Worm (Caenorhabditis elegans) whole organism, L3 larva: ENCODE measurements around the gene srw-2.

Source experiments
- R02D3.7 ChIP-seq: fragments of 150-350 bp; optimal IDR thresholded peaks from 2 replicates; lab custom pipeline; 2014; ENCODE audit warnings: missing biosample characterization, missing genetic modification characterization
- ama-1 ChIP-seq: fragments of 150-350 bp; optimal IDR thresholded peaks from 2 replicates; lab custom pipeline; 2018
- ceh-16 ChIP-seq: sonication (generic microtip); optimal IDR thresholded peaks from 2 replicates; lab custom pipeline; 2017; ENCODE audit warnings: missing biosample characterization, missing genetic modification characterization
- ceh-28 ChIP-seq: fragments of 150-350 bp; optimal IDR thresholded peaks from 2 replicates; lab custom pipeline; 2014; ENCODE audit warnings: missing biosample characterization, missing genetic modification reagents, missing genetic modification characterization
- ceh-82 ChIP-seq: fragments of 150-350 bp; optimal IDR thresholded peaks from 2 replicates; lab custom pipeline; 2014; ENCODE audit warnings: missing biosample characterization, missing genetic modification characterization
- daf-12 ChIP-seq: fragments of 150-350 bp; optimal IDR thresholded peaks from 2 replicates; lab custom pipeline; 2014; ENCODE audit warnings: missing biosample characterization, missing genetic modification reagents, missing genetic modification characterization
- egl-27 ChIP-seq: sonication (generic microtip); optimal IDR thresholded peaks from 4 replicates; lab custom pipeline; 2017; ENCODE audit warnings: missing biosample characterization, missing genetic modification reagents, missing genetic modification characterization
- egl-5 ChIP-seq: fragments of 150-350 bp; optimal IDR thresholded peaks from 2 replicates; lab custom pipeline; 2017; ENCODE audit warnings: missing biosample characterization, missing genetic modification reagents, missing genetic modification characterization, inconsistent platforms
- elt-2 ChIP-seq: sonication (generic microtip); optimal IDR thresholded peaks from 2 replicates; lab custom pipeline; 2016; ENCODE audit warnings: missing genetic modification reagents, mild to moderate bottlenecking, missing genetic modification characterization, missing compliant biosample characterization
- elt-3 ChIP-seq, 3 experiments: fragments of 150-350 bp in 1 of 3; sonication (generic microtip) in 2 of 3; optimal IDR thresholded peaks; 2 replicates in 2 of 3; 4 replicates in 1 of 3; lab custom pipeline; 2014 to 2017; ENCODE audit warnings: missing biosample characterization in 3 of 3, missing genetic modification characterization in 3 of 3
- eor-1 ChIP-seq, 2 experiments: fragments of 150-350 bp; optimal IDR thresholded peaks; 2 replicates each; lab custom pipeline; 2014 to 2018; ENCODE audit warnings: missing biosample characterization in 2 of 2, missing genetic modification characterization in 2 of 2
- fkh-2 ChIP-seq: fragments of 150-350 bp; optimal IDR thresholded peaks from 2 replicates; lab custom pipeline; 2014; ENCODE audit warnings: missing biosample characterization, missing genetic modification reagents, missing genetic modification characterization
- fos-1 ChIP-seq: fragments of 150-350 bp; optimal IDR thresholded peaks from 2 replicates; lab custom pipeline; 2014; ENCODE audit warnings: missing biosample characterization, missing genetic modification characterization
- hmg-11 ChIP-seq: sonication (generic microtip); optimal IDR thresholded peaks from 2 replicates; lab custom pipeline; 2016; ENCODE audit warnings: missing genetic modification characterization, missing compliant biosample characterization
- jun-1 ChIP-seq: fragments of 150-350 bp; optimal IDR thresholded peaks from 2 replicates; lab custom pipeline; 2014; ENCODE audit warnings: missing biosample characterization, missing genetic modification reagents, missing genetic modification characterization
- lin-39 ChIP-seq: fragments of 150-350 bp; optimal IDR thresholded peaks from 2 replicates; lab custom pipeline; 2018; ENCODE audit warnings: missing biosample characterization, missing genetic modification reagents, missing genetic modification characterization
- lsy-12 ChIP-seq: sonication (generic microtip); optimal IDR thresholded peaks from 2 replicates; lab custom pipeline; 2016; ENCODE audit warnings: mild to moderate bottlenecking, missing genetic modification characterization, missing compliant biosample characterization
- mdl-1 ChIP-seq: fragments of 150-350 bp; optimal IDR thresholded peaks from 2 replicates; lab custom pipeline; 2014; ENCODE audit warnings: missing biosample characterization, missing genetic modification characterization
- nfya-1 ChIP-seq: sonication (generic microtip); optimal IDR thresholded peaks from 2 replicates; lab custom pipeline; 2017; ENCODE audit warnings: missing genetic modification characterization, mild to moderate bottlenecking, missing compliant biosample characterization, antibody characterized with exemption, moderate library complexity; ENCODE audit not compliant: insufficient read depth
- nhr-12 ChIP-seq: fragments of 150-350 bp; optimal IDR thresholded peaks from 2 replicates; lab custom pipeline; 2014; ENCODE audit warnings: missing biosample characterization, missing genetic modification characterization
- nhr-23 ChIP-seq: fragments of 150-350 bp; optimal IDR thresholded peaks from 2 replicates; lab custom pipeline; 2014; ENCODE audit warnings: missing biosample characterization, missing genetic modification reagents, missing genetic modification characterization
- nhr-237 ChIP-seq: fragments of 150-350 bp; optimal IDR thresholded peaks from 2 replicates; lab custom pipeline; 2014; ENCODE audit warnings: missing biosample characterization, missing genetic modification characterization
- nhr-25 ChIP-seq: sonication (generic microtip); optimal IDR thresholded peaks from 2 replicates; lab custom pipeline; 2017; ENCODE audit warnings: missing biosample characterization, missing genetic modification characterization
- nhr-28 ChIP-seq: fragments of 150-350 bp; optimal IDR thresholded peaks from 2 replicates; lab custom pipeline; 2014; ENCODE audit warnings: missing biosample characterization, missing genetic modification characterization
- nhr-43 ChIP-seq: sonication (generic microtip); optimal IDR thresholded peaks from 2 replicates; lab custom pipeline; 2016; ENCODE audit warnings: mild to moderate bottlenecking, missing genetic modification characterization, missing compliant biosample characterization; ENCODE audit not compliant: poor library complexity, severe bottlenecking
- nhr-76 ChIP-seq: fragments of 150-350 bp; sonication (generic microtip); optimal IDR thresholded peaks from 5 replicates; lab custom pipeline; 2014; ENCODE audit warnings: missing biosample characterization, missing genetic modification characterization
- nhr-77 ChIP-seq: fragments of 150-350 bp; optimal IDR thresholded peaks from 2 replicates; lab custom pipeline; 2014; ENCODE audit warnings: missing biosample characterization, missing genetic modification characterization
- pha-4 ChIP-seq: fragments of 150-350 bp; optimal IDR thresholded peaks from 2 replicates; lab custom pipeline; 2014; ENCODE audit warnings: missing biosample characterization, missing genetic modification reagents, missing genetic modification characterization
- pqm-1 ChIP-seq: fragments of 150-350 bp; optimal IDR thresholded peaks from 2 replicates; lab custom pipeline; 2017; ENCODE audit warnings: missing biosample characterization, missing genetic modification characterization, inconsistent platforms
- skn-1 ChIP-seq: fragments of 150-350 bp; optimal IDR thresholded peaks from 2 replicates; lab custom pipeline; 2014; ENCODE audit warnings: missing biosample characterization, missing genetic modification characterization
- snpc-4 ChIP-seq: fragments of 150-350 bp; optimal IDR thresholded peaks from 2 replicates; lab custom pipeline; 2014; ENCODE audit warnings: missing biosample characterization, missing genetic modification characterization
- unc-62 ChIP-seq: fragments of 150-350 bp; sonication (generic microtip); optimal IDR thresholded peaks from 4 replicates; lab custom pipeline; 2014; ENCODE audit warnings: missing biosample characterization, missing genetic modification reagents, missing genetic modification characterization
- ztf-11 ChIP-seq: fragments of 150-350 bp; optimal IDR thresholded peaks from 2 replicates; lab custom pipeline; 2014; ENCODE audit warnings: missing biosample characterization, missing genetic modification characterization
- ztf-4 ChIP-seq: fragments of 150-350 bp; optimal IDR thresholded peaks from 2 replicates; lab custom pipeline; 2014; ENCODE audit warnings: missing biosample characterization, missing genetic modification characterization

Gene srw-2

ce11 chrV:2836501-2836900 lies 5.8 kb downstream of the srw-2 start, which contains the start of gene srj-45:
Gene srj-45, minus strand, starts transcription at chrV:2836601.
- TF ChIP-seq nhr-23 (tag; lab: Kevin White, UChicago): no peak
- no peak for TF ChIP-seq nhr-28 (tag; lab: Kevin White, UChicago)
- no peak for TF ChIP-seq nhr-12 (tag; lab: Kevin White, UChicago)
- no peak for TF ChIP-seq hmg-11 (tag; lab: Kevin White, UChicago)
- TF ChIP-seq eor-1 (tag; optimal IDR thresholded peaks at IDR 0.05; lab: Kevin White, UChicago): no peak
- TF ChIP-seq fos-1 (tag; lab: Kevin White, UChicago): no peak
- no peak for TF ChIP-seq nhr-76 (tag; lab: Kevin White, UChicago)
- no peak for TF ChIP-seq fkh-2 (tag; lab: Kevin White, UChicago)
- TF ChIP-seq nhr-43 (tag; lab: Kevin White, UChicago): no peak
- no peak for TF ChIP-seq nfya-1 (tag; lab: Kevin White, UChicago)
- TF ChIP-seq mdl-1 (tag; lab: Kevin White, UChicago): no peak
- no peak for TF ChIP-seq ama-1 (lab: Kevin White, UChicago)
- TF ChIP-seq elt-3 (tag; optimal IDR thresholded peaks at IDR 0.05; lab: Kevin White, UChicago): no peak
- TF ChIP-seq egl-5 (tag; lab: Kevin White, UChicago): no peak
- TF ChIP-seq ceh-82 (tag; lab: Kevin White, UChicago): no peak
- TF ChIP-seq egl-27 (tag; lab: Kevin White, UChicago): no peak

DNA sequence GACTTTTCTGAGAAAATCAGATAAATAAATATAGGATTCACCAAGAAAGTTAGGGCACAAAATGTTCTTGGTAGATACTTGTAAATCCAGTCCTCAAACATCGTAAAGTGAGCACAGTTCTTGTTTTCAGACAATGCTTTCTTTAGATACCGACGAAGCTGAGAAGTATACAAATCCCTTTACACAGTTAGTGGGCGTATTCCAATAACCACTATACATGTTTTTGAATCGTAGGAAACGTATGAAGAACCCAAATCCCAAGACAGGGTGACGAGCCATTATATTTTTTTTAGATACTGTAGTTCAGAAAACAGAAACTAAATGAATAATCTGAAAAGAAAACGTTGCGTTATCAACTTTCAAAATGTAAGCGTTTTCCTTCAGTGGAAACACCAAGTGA lies 15.1 kb downstream of the srw-2 start, which contains the start of gene srj-44:
TSS of gene srj-44 (minus strand) at position 101 of the 400 bp plus-strand sequence.
- no peak for TF ChIP-seq nhr-12 (tag; lab: Kevin White, UChicago)
- TF ChIP-seq nhr-43 (tag; lab: Kevin White, UChicago): no peak
- no peak for TF ChIP-seq lsy-12
- no peak for TF ChIP-seq nhr-77 (tag; lab: Kevin White, UChicago)
- no peak for TF ChIP-seq ztf-4 (tag; lab: Kevin White, UChicago)
- TF ChIP-seq lin-39: no peak

DNA sequence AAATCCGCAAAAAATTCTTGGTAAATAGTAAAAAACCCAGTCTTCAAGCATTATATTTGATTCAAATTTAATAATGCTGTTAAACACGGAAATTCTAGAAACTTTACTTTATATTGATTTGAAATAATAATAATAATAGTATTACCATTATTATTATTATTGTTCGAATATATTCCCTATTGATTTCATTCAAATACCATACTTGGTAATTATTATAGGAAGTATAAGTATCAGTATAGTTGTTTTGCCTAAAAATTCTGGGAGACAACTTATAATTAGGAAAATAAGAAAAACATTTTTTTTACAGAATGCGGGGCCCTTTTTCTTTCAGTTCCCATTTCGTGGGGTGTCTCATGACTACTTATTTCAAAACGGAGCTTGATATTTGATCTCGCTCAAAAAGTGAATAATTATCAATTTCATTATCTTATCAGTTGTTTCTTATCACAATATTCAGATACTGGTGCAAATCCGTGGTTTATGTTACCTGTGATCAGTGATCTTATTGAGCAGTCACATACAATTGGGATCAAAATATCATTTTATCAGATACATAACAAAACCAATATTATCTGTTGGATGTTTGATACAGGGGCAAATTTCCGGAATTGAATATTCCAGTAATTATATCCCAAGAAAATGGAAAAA lies 17.7 kb downstream of the srw-2 start, which contains the start of gene srj-49:
TSS of gene srj-49 (minus strand) at position 51 of the 648 bp plus-strand sequence.
- TF ChIP-seq elt-2 (tag; lab: Kevin White, UChicago) (peak; percentile 90), mdl-1 (tag; lab: Kevin White, UChicago) (no peak), pqm-1 (peak; percentile 84), fkh-2 (tag; lab: Kevin White, UChicago) (no peak)

ce11 chrV:2849071-2849470 lies 18.4 kb downstream of the srw-2 start, which contains the start of gene ugt-53:
Gene ugt-53, plus strand, starts transcription at chrV:2849343.
- no peak for TF ChIP-seq egl-5 (tag; lab: Kevin White, UChicago)
- peak; percentile 82 for TF ChIP-seq elt-2 (tag; lab: Kevin White, UChicago)
- no peak for TF ChIP-seq nfya-1 (tag; lab: Kevin White, UChicago)
- TF ChIP-seq nhr-237 (tag; lab: Kevin White, UChicago): no peak
- TF ChIP-seq pha-4 (tag; lab: Kevin White, UChicago): no peak
- no peak for TF ChIP-seq nhr-25 (tag; lab: Kevin White, UChicago)
- no peak for TF ChIP-seq nhr-28 (tag; lab: Kevin White, UChicago)
- peak; percentile 72 for TF ChIP-seq pqm-1
- no peak for TF ChIP-seq daf-12

DNA sequence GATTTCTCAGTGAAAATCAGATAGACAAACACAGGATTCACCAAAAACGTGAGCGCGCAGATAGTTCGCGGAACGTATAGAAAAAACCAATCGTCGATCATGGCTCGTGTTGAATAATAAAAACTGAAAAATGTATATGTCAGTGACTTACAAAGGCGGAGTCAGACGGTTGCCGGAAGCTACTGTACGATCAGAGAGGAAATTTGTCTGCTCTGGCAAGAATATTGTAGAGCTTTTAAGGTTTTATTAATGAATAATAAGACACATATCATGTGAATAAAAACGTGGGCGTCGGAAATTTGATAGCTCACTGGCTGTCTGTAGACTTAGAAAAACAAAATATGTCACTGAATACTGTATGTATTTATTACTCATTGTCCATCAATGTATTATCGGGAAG lies 24.8 kb downstream of the srw-2 start, which contains the start of gene srj-57:
TSS of gene srj-57 (minus strand) at position 101 of the 400 bp plus-strand sequence.
- TF ChIP-seq jun-1 (tag; lab: Kevin White, UChicago): no peak
- no peak for TF ChIP-seq nhr-23 (tag; lab: Kevin White, UChicago)
- no peak for TF ChIP-seq unc-62 (GFP tag; lab: Kevin White, UChicago)
- no peak for TF ChIP-seq pqm-1
- TF ChIP-seq ceh-16 (tag; lab: Kevin White, UChicago): no peak
- no peak for TF ChIP-seq fos-1 (tag; lab: Kevin White, UChicago)
- no peak for TF ChIP-seq skn-1 (tag; lab: Kevin White, UChicago)
- TF ChIP-seq pha-4 (tag; lab: Kevin White, UChicago): no peak
- no peak for TF ChIP-seq egl-27 (tag; lab: Kevin White, UChicago)
- no peak for TF ChIP-seq ceh-82 (tag; lab: Kevin White, UChicago)
- no peak for TF ChIP-seq mdl-1 (tag; lab: Kevin White, UChicago)
- no peak for TF ChIP-seq egl-5 (tag; lab: Kevin White, UChicago)
- TF ChIP-seq nhr-28 (tag; lab: Kevin White, UChicago): no peak
- TF ChIP-seq snpc-4 (tag; lab: Kevin White, UChicago): no peak
- no peak for TF ChIP-seq ama-1 (lab: Kevin White, UChicago)
- TF ChIP-seq nhr-43 (tag; lab: Kevin White, UChicago): no peak
- no peak for TF ChIP-seq R02D3.7 (tag; lab: Kevin White, UChicago)
- TF ChIP-seq ceh-28 (tag; lab: Kevin White, UChicago): no peak
- no peak for TF ChIP-seq ztf-11 (tag; lab: Kevin White, UChicago)
